Fruit fly (Drosophila melanogaster) whole organism, pupa: ENCODE results near the gene CG14416.

Experiments used
- CG10348 ChIP-seq: fragments of 200-800 bp; sonication (Bioruptor generic); IDR thresholded peaks from 2 replicates; pipeline ENCODE4 v1.3.6; 2022; ENCODE audit warnings: missing biosample characterization, missing genetic modification characterization
- CG8301 ChIP-seq: fragments of 200-800 bp; sonication (Bioruptor generic); optimal IDR thresholded peaks from 2 replicates; lab custom pipeline; 2018; ENCODE audit warnings: missing biosample characterization, mild to moderate bottlenecking, missing genetic modification characterization
- Snoo ChIP-seq: fragments of 200-800 bp; sonication (Bioruptor generic); optimal IDR thresholded peaks from 3 replicates; lab custom pipeline; 2017; ENCODE audit warnings: missing biosample characterization, mild to moderate bottlenecking, missing genetic modification characterization, inconsistent platforms
- rn ChIP-seq: fragments of 200-800 bp; sonication (Bioruptor generic); IDR thresholded peaks from 2 replicates; pipeline ENCODE4 v1.3.6; 2022; ENCODE audit warnings: missing biosample characterization, missing genetic modification characterization

DNA sequence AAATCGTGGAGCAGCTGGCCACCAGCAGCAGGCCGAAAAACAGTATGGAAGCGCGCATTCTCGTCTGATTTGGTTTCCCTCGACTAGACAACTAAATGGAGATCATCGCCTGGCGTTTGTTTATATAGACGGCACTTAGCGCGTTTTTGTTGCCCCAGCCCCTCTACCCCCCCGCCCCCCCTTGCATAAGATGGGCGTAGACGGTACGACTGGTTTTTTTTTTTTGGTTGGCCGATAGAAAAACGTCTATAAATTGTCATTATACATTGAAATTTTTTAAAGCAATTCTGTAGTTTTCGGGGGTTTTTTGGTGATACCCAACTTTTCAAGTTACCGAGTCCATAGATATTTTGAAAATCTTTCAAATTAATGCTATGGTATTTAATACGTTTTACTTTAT is 13.2 kb upstream of the CG14416 start, which contains the start of gene CG14419:
- TF ChIP-seq CG8301 (tag; lab: Kevin White, UChicago) (no peak), rn (GFP tag; lab: Robert Waterston, UW) (no peak), CG10348 (GFP tag; lab: Robert Waterston, UW) (no peak), Snoo (tag; lab: Kevin White, UChicago) (no peak)
